Worm (Caenorhabditis elegans) whole organism, mixed stage, embryonic: ENCODE data around the gene alh-1.

ENCODE experiments used
- nhr-237 ChIP-seq: fragments of 150-350 bp; optimal IDR thresholded peaks from 2 replicates; lab custom pipeline; 2014; ENCODE audit warnings: missing biosample characterization, missing genetic modification characterization
- tbx-8 ChIP-seq: fragments of 200-800 bp; sonication (Bioruptor generic); optimal IDR thresholded peaks from 2 replicates; lab custom pipeline; 2018; ENCODE audit warnings: mild to moderate bottlenecking, missing genetic modification characterization, moderate library complexity, missing compliant biosample characterization
- unc-39 ChIP-seq: fragments of 150-350 bp; optimal IDR thresholded peaks from 2 replicates; lab custom pipeline; 2014; ENCODE audit warnings: missing biosample characterization, missing genetic modification characterization
- unc-62 ChIP-seq: fragments of 150-350 bp; optimal IDR thresholded peaks from 2 replicates; lab custom pipeline; 2014; ENCODE audit warnings: missing biosample characterization, missing genetic modification reagents, missing genetic modification characterization

ce11 chrIII:5071509-5071908, 6.1 kb upstream of the alh-1 start, which contains the start of gene C45G9.12:
- no peak for TF ChIP-seq unc-39 (tag; lab: Kevin White, UChicago)
- TF ChIP-seq unc-62: no peak
- no peak for TF ChIP-seq tbx-8 (GFP tag; lab: Kevin White, UChicago)
- no peak for TF ChIP-seq nhr-237 (tag; lab: Kevin White, UChicago)
